Worm (Caenorhabditis elegans) whole organism, L2 larva: ENCODE data around the gene srg-13.

ENCODE experiments used
- C34F6.9 ChIP-seq: fragments of 150-350 bp; optimal IDR thresholded peaks from 2 replicates; lab custom pipeline; 2014; ENCODE audit warnings: missing biosample characterization, missing genetic modification characterization
- F13H6.1 ChIP-seq: sonication (generic microtip); optimal IDR thresholded peaks from 2 replicates; lab custom pipeline; 2016; ENCODE audit warnings: missing genetic modification characterization, missing compliant biosample characterization
- R02D3.7 ChIP-seq: fragments of 150-350 bp; optimal IDR thresholded peaks from 2 replicates; lab custom pipeline; 2014; ENCODE audit warnings: missing biosample characterization, missing genetic modification characterization
- Y55F3AM.14 ChIP-seq: fragments of 200-800 bp; sonication (Bioruptor generic); optimal IDR thresholded peaks from 2 replicates; lab custom pipeline; 2018; ENCODE audit warnings: mild to moderate bottlenecking, missing genetic modification characterization, missing compliant biosample characterization
- ZK546.5 ChIP-seq: sonication (generic microtip); optimal IDR thresholded peaks from 2 replicates; lab custom pipeline; 2017; ENCODE audit warnings: missing biosample characterization, missing genetic modification characterization
- alr-1 ChIP-seq: fragments of 150-350 bp; optimal IDR thresholded peaks from 2 replicates; lab custom pipeline; 2014; ENCODE audit warnings: missing biosample characterization, missing genetic modification characterization
- aly-2 ChIP-seq: fragments of 150-350 bp; optimal IDR thresholded peaks from 2 replicates; lab custom pipeline; 2014; ENCODE audit warnings: missing biosample characterization, missing genetic modification characterization
- ama-1 ChIP-seq: fragments of 150-350 bp; optimal IDR thresholded peaks from 2 replicates; lab custom pipeline; 2018; ENCODE audit warnings: inconsistent platforms
- blmp-1 ChIP-seq: sonication (generic microtip); optimal IDR thresholded peaks from 2 replicates; lab custom pipeline; 2017; ENCODE audit warnings: missing genetic modification characterization, mild to moderate bottlenecking, missing compliant biosample characterization, antibody characterized with exemption, moderate library complexity; ENCODE audit not compliant: insufficient read depth
- ceh-16 ChIP-seq: fragments of 150-350 bp; optimal IDR thresholded peaks from 2 replicates; lab custom pipeline; 2014; ENCODE audit warnings: missing biosample characterization, missing genetic modification characterization
- ceh-82 ChIP-seq: fragments of 150-350 bp; optimal IDR thresholded peaks from 2 replicates; lab custom pipeline; 2014; ENCODE audit warnings: missing biosample characterization, missing genetic modification characterization
- crh-2 ChIP-seq: sonication (generic microtip); optimal IDR thresholded peaks from 2 replicates; lab custom pipeline; 2017; ENCODE audit warnings: missing biosample characterization, missing genetic modification characterization
- egl-27 ChIP-seq: sonication (generic microtip); optimal IDR thresholded peaks from 3 replicates; lab custom pipeline; 2017; ENCODE audit warnings: missing biosample characterization, missing genetic modification reagents, missing genetic modification characterization
- elt-1 ChIP-seq: fragments of 150-350 bp; optimal IDR thresholded peaks from 2 replicates; lab custom pipeline; 2014; ENCODE audit warnings: missing biosample characterization, missing genetic modification characterization
- elt-3 ChIP-seq: sonication (generic microtip); optimal IDR thresholded peaks from 2 replicates; lab custom pipeline; 2017; ENCODE audit warnings: missing biosample characterization, missing genetic modification characterization
- fos-1 ChIP-seq: fragments of 150-350 bp; optimal IDR thresholded peaks from 2 replicates; lab custom pipeline; 2014; ENCODE audit warnings: missing biosample characterization, missing genetic modification characterization
- lin-13 ChIP-seq: fragments of 150-350 bp; optimal IDR thresholded peaks from 2 replicates; lab custom pipeline; 2014; ENCODE audit warnings: missing biosample characterization, missing genetic modification reagents, missing genetic modification characterization
- lin-39 ChIP-seq: fragments of 150-350 bp; optimal IDR thresholded peaks from 2 replicates; lab custom pipeline; 2014; ENCODE audit warnings: missing biosample characterization, missing genetic modification reagents, missing genetic modification characterization
- lsy-2 ChIP-seq, 2 experiments: fragments of 150-350 bp in 1 of 2; sonication (generic microtip) in 1 of 2; optimal IDR thresholded peaks; 2 replicates each; lab custom pipeline; 2014 to 2017; ENCODE audit warnings: missing biosample characterization in 2 of 2, missing genetic modification characterization in 2 of 2
- mab-5 ChIP-seq: fragments of 150-350 bp; optimal IDR thresholded peaks from 2 replicates; lab custom pipeline; 2014; ENCODE audit warnings: missing biosample characterization, missing genetic modification characterization
- mbf-1 ChIP-seq: sonication (generic microtip); optimal IDR thresholded peaks from 2 replicates; lab custom pipeline; 2017; ENCODE audit warnings: missing biosample characterization, missing genetic modification characterization
- mdl-1 ChIP-seq, 2 experiments: fragments of 150-350 bp in 1 of 2; sonication (generic microtip) in 1 of 2; optimal IDR thresholded peaks; 2 replicates each; lab custom pipeline; 2017; ENCODE audit warnings: missing biosample characterization in 2 of 2, missing genetic modification characterization in 2 of 2
- nhr-10 ChIP-seq: sonication (generic microtip); optimal IDR thresholded peaks from 2 replicates; lab custom pipeline; 2017; ENCODE audit warnings: missing biosample characterization, missing genetic modification characterization
- nhr-12 ChIP-seq: fragments of 150-350 bp; optimal IDR thresholded peaks from 2 replicates; lab custom pipeline; 2014; ENCODE audit warnings: missing biosample characterization, missing genetic modification characterization
- nhr-129 ChIP-seq: fragments of 150-350 bp; optimal IDR thresholded peaks from 2 replicates; lab custom pipeline; 2014; ENCODE audit warnings: missing biosample characterization, missing genetic modification characterization
- nhr-237 ChIP-seq: fragments of 150-350 bp; optimal IDR thresholded peaks from 2 replicates; lab custom pipeline; 2014; ENCODE audit warnings: missing biosample characterization, missing genetic modification characterization
- nhr-25 ChIP-seq: fragments of 150-350 bp; sonication (generic microtip); optimal IDR thresholded peaks from 3 replicates; lab custom pipeline; 2014; ENCODE audit warnings: missing biosample characterization, missing genetic modification characterization
- nhr-6 ChIP-seq: fragments of 150-350 bp; optimal IDR thresholded peaks from 2 replicates; lab custom pipeline; 2014; ENCODE audit warnings: missing biosample characterization, missing genetic modification characterization
- nhr-77 ChIP-seq: fragments of 150-350 bp; optimal IDR thresholded peaks from 2 replicates; lab custom pipeline; 2014; ENCODE audit warnings: missing biosample characterization, missing genetic modification characterization
- peb-1 ChIP-seq: fragments of 150-350 bp; optimal IDR thresholded peaks from 2 replicates; lab custom pipeline; 2014; ENCODE audit warnings: missing biosample characterization, missing genetic modification characterization
- sem-4 ChIP-seq: fragments of 150-350 bp; optimal IDR thresholded peaks from 2 replicates; lab custom pipeline; 2014; ENCODE audit warnings: missing biosample characterization, missing genetic modification reagents, missing genetic modification characterization
- skn-1 ChIP-seq: sonication (generic microtip); optimal IDR thresholded peaks from 2 replicates; lab custom pipeline; 2017; ENCODE audit warnings: missing biosample characterization, missing genetic modification characterization
- sma-3 ChIP-seq: sonication (generic microtip); optimal IDR thresholded peaks from 2 replicates; lab custom pipeline; 2016; ENCODE audit warnings: missing genetic modification reagents, missing genetic modification characterization, missing compliant biosample characterization
- sma-9 ChIP-seq, 2 experiments: fragments of 150-350 bp in 1 of 2; sonication (generic microtip) in 1 of 2; optimal IDR thresholded peaks; 2 replicates each; lab custom pipeline; 2014 to 2016; ENCODE audit warnings: missing genetic modification characterization in 2 of 2, mild to moderate bottlenecking in 1 of 2, missing biosample characterization in 1 of 2, missing compliant biosample characterization in 1 of 2, missing genetic modification reagents in 1 of 2, moderate library complexity in 1 of 2
- snpc-4 ChIP-seq: fragments of 150-350 bp; optimal IDR thresholded peaks from 2 replicates; lab custom pipeline; 2014; ENCODE audit warnings: missing biosample characterization, missing genetic modification characterization
- unc-39 ChIP-seq: fragments of 150-350 bp; optimal IDR thresholded peaks from 2 replicates; lab custom pipeline; 2014; ENCODE audit warnings: missing biosample characterization, missing genetic modification characterization
- unc-55 ChIP-seq: fragments of 150-350 bp; sonication (generic microtip); optimal IDR thresholded peaks from 3 replicates; lab custom pipeline; 2014; ENCODE audit warnings: missing biosample characterization, missing genetic modification reagents, missing genetic modification characterization
- unc-62 ChIP-seq: fragments of 150-350 bp; optimal IDR thresholded peaks from 2 replicates; lab custom pipeline; 2014; ENCODE audit warnings: missing biosample characterization, missing genetic modification reagents, missing genetic modification characterization
- zag-1 ChIP-seq: fragments of 150-350 bp; optimal IDR thresholded peaks from 2 replicates; lab custom pipeline; 2014; ENCODE audit warnings: missing biosample characterization, missing genetic modification characterization
- ztf-1 ChIP-seq: fragments of 200-800 bp; sonication (Bioruptor generic); conservative IDR thresholded peaks from 2 replicates; pipeline ENCODE4 v1.3.6; 2022; ENCODE audit warnings: missing genetic modification characterization, missing compliant biosample characterization
- ztf-11 ChIP-seq: sonication (generic microtip); optimal IDR thresholded peaks from 2 replicates; lab custom pipeline; 2017; ENCODE audit warnings: missing biosample characterization, missing genetic modification characterization
- ztf-4 ChIP-seq: fragments of 150-350 bp; optimal IDR thresholded peaks from 2 replicates; lab custom pipeline; 2014; ENCODE audit warnings: missing biosample characterization, missing genetic modification characterization

srg-13 gene

ce11 chrIII:4643262-4643661 lies 28.8 kb upstream of the srg-13 start, which contains the start of gene pfas-1:
Gene pfas-1 (minus strand): TSS chrIII:4643310.
- TF ChIP-seq fos-1 (tag; lab: Kevin White, UChicago) (peak; percentile 77), F13H6.1 (tag; lab: Kevin White, UChicago) (no peak), C34F6.9 (no peak), nhr-129 (no peak), aly-2 (tag; lab: Kevin White, UChicago) (no peak), elt-3 (tag; lab: Kevin White, UChicago) (no peak)

- TF ChIP-seq nhr-12 (tag; lab: Kevin White, UChicago) (no peak), mdl-1 (tag; optimal IDR thresholded peaks at IDR 0.05; lab: Kevin White, UChicago) (no peak), C34F6.9 (no peak), sma-9 (GFP tag; optimal IDR thresholded peaks at IDR 0.05; lab: Kevin White, UChicago) (no peak), sma-9 (tag; optimal IDR thresholded peaks at IDR 0.05; lab: Kevin White, UChicago) (no peak), ztf-11 (tag; lab: Kevin White, UChicago) (no peak), unc-39 (tag; lab: Kevin White, UChicago) (no peak)
- TF ChIP-seq, all 48 proteins: peak for 0
These were observed 25.8 kb upstream of the srg-13 start, which contains the start of gene pqn-29 for ce11 chrIII:4646246-4646645. Gene pqn-29 (minus strand): TSS chrIII:4646346.

- TF ChIP-seq egl-27 (tag; lab: Kevin White, UChicago) (no peak), mdl-1 (tag; optimal IDR thresholded peaks at IDR 0.05; lab: Kevin White, UChicago) (no peak), nhr-77 (tag; lab: Kevin White, UChicago) (no peak), sma-3 (GFP tag; lab: Kevin White, UChicago) (no peak), unc-55 (no peak), ama-1 (lab: Kevin White, UChicago) (no peak), unc-62 (GFP tag; lab: Kevin White, UChicago) (no peak), F13H6.1 (tag; lab: Kevin White, UChicago) (no peak), sma-9 (GFP tag; optimal IDR thresholded peaks at IDR 0.05; lab: Kevin White, UChicago) (no peak), sma-9 (tag; optimal IDR thresholded peaks at IDR 0.05; lab: Kevin White, UChicago) (no peak), ceh-16 (tag; lab: Kevin White, UChicago) (no peak), Y55F3AM.14 (no peak), ztf-1 (GFP tag; lab: Robert Waterston, UW) (no peak), alr-1 (tag; lab: Kevin White, UChicago) (no peak), ZK546.5 (tag; lab: Kevin White, UChicago) (no peak)
These were observed 24.7 kb upstream of the srg-13 start for ce11 chrIII:4647341-4647740.

- TF ChIP-seq mab-5 (no peak), crh-2 (tag; lab: Kevin White, UChicago) (peak; percentile 5), fos-1 (tag; lab: Kevin White, UChicago) (peak; percentile 63)
These were observed 24.2 kb upstream of the srg-13 start, which contains the start of gene T23F11.6 for ce11 chrIII:4647878-4648277. Gene T23F11.6 (minus strand): TSS chrIII:4647922.

- TF ChIP-seq unc-55 (peak; percentile 89), lin-13 (GFP tag; lab: Kevin White, UChicago) (peak; percentile 81), C34F6.9 (peak; percentile 99), alr-1 (tag; lab: Kevin White, UChicago) (no peak), peb-1 (tag; lab: Kevin White, UChicago) (no peak), ama-1 (lab: Kevin White, UChicago) (no peak), ZK546.5 (tag; lab: Kevin White, UChicago) (no peak), Y55F3AM.14 (peak; percentile 91), nhr-237 (tag; lab: Kevin White, UChicago) (no peak), lsy-2 (tag; optimal IDR thresholded peaks at IDR 0.05; lab: Kevin White, UChicago) (peak; percentile 41 to 93), nhr-12 (tag; lab: Kevin White, UChicago) (peak; percentile 13), snpc-4 (tag; lab: Kevin White, UChicago) (peak; percentile 55), nhr-25 (tag; lab: Kevin White, UChicago) (peak; percentile 96), elt-1 (tag; lab: Kevin White, UChicago) (no peak), nhr-6 (peak; percentile 88), ztf-1 (GFP tag; lab: Robert Waterston, UW) (no peak), ceh-82 (tag; lab: Kevin White, UChicago) (peak; percentile 39), R02D3.7 (tag; lab: Kevin White, UChicago) (no peak), aly-2 (tag; lab: Kevin White, UChicago) (no peak), ztf-4 (peak; percentile 54), sem-4 (tag; lab: Kevin White, UChicago) (peak; percentile 95), blmp-1 (tag; lab: Kevin White, UChicago) (peak; percentile 89), nhr-77 (tag; lab: Kevin White, UChicago) (no peak), zag-1 (tag; lab: Kevin White, UChicago) (peak; percentile 86), skn-1 (peak; percentile 65), egl-27 (tag; lab: Kevin White, UChicago) (peak; percentile 94), unc-62 (GFP tag; lab: Kevin White, UChicago) (no peak), ceh-16 (tag; lab: Kevin White, UChicago) (no peak), nhr-129 (peak; percentile 97), nhr-10 (peak; percentile 7), ztf-11 (tag; lab: Kevin White, UChicago) (no peak), sma-9 (GFP tag; optimal IDR thresholded peaks at IDR 0.05; lab: Kevin White, UChicago) (peak; percentile 99), sma-9 (tag; optimal IDR thresholded peaks at IDR 0.05; lab: Kevin White, UChicago) (peak; percentile 87), mbf-1 (tag; lab: Kevin White, UChicago) (no peak), unc-39 (tag; lab: Kevin White, UChicago) (no peak), lin-39 (tag; lab: Kevin White, UChicago) (no peak)
These were observed 22.7 kb upstream of the srg-13 start for ce11 chrIII:4649363-4649768.
